Fruit fly (Drosophila melanogaster) whole organism, embryonic: ENCODE data around the gene CG9107.
A peak's percentile ranks its signal among the peaks of the same experiment; 100 is the strongest.

Experiments used
- CG10267 ChIP-seq: fragments of 200-800 bp; sonication (Bioruptor generic); optimal IDR thresholded peaks from 2 replicates; lab custom pipeline; 2018; ENCODE audit warnings: missing biosample characterization, mild to moderate bottlenecking, missing genetic modification characterization, moderate library complexity
- CG10543 ChIP-seq: fragments of 200-800 bp; sonication (Bioruptor generic); optimal IDR thresholded peaks from 3 replicates; lab custom pipeline; 2017; ENCODE audit warnings: missing biosample characterization, mild to moderate bottlenecking, missing genetic modification characterization, moderate library complexity
- CG12155 ChIP-seq: fragments of 200-800 bp; sonication (Bioruptor generic); optimal IDR thresholded peaks from 3 replicates; lab custom pipeline; 2016; ENCODE audit warnings: missing biosample characterization, missing genetic modification characterization
- CG12391 ChIP-seq: fragments of 200-800 bp; sonication (Bioruptor generic); optimal IDR thresholded peaks from 3 replicates; lab custom pipeline; 2018; ENCODE audit warnings: missing biosample characterization, mild to moderate bottlenecking, missing genetic modification characterization, moderate library complexity
- CG13624 ChIP-seq: fragments of 200-800 bp; sonication (Bioruptor generic); optimal IDR thresholded peaks from 2 replicates; lab custom pipeline; 2016; ENCODE audit warnings: missing biosample characterization, missing genetic modification characterization
- CG17186 ChIP-seq: fragments of 200-800 bp; sonication (Bioruptor generic); optimal IDR thresholded peaks from 3 replicates; lab custom pipeline; 2017; ENCODE audit warnings: missing biosample characterization, missing genetic modification reagents, missing genetic modification characterization
- CG18619 ChIP-seq: fragments of 200-800 bp; sonication (Bioruptor generic); optimal IDR thresholded peaks from 3 replicates; lab custom pipeline; 2017; ENCODE audit warnings: missing biosample characterization, mild to moderate bottlenecking, missing genetic modification characterization
- CG30020 ChIP-seq: fragments of 200-800 bp; optimal IDR thresholded peaks from 2 replicates; lab custom pipeline; 2019; ENCODE audit warnings: missing biosample characterization, mild to moderate bottlenecking, missing genetic modification characterization, moderate library complexity
- CG32532 ChIP-seq: fragments of 200-800 bp; sonication (Bioruptor generic); IDR thresholded peaks from 2 replicates; pipeline ENCODE4 v1.3.6; 2022; ENCODE audit warnings: missing biosample characterization, missing genetic modification characterization
- CG32767 ChIP-seq: fragments of 200-800 bp; sonication (Bioruptor generic); IDR thresholded peaks from 2 replicates; pipeline ENCODE4 v1.3.6; 2022; ENCODE audit warnings: missing biosample characterization, missing genetic modification characterization
- CG33213 ChIP-seq: fragments of 200-800 bp; sonication (Bioruptor generic); optimal IDR thresholded peaks from 3 replicates; lab custom pipeline; 2016; ENCODE audit warnings: missing biosample characterization, missing genetic modification characterization
- CG3847 ChIP-seq: fragments of 200-800 bp; sonication (Bioruptor generic); IDR thresholded peaks from 2 replicates; pipeline ENCODE4 v1.3.6; 2022; ENCODE audit warnings: missing biosample characterization, missing genetic modification characterization
- CG4707 ChIP-seq: fragments of 200-800 bp; sonication (Bioruptor generic); optimal IDR thresholded peaks from 2 replicates; lab custom pipeline; 2018; ENCODE audit warnings: missing biosample characterization, mild to moderate bottlenecking, missing genetic modification characterization, moderate library complexity
- CG6689 ChIP-seq: fragments of 200-800 bp; sonication (Bioruptor generic); IDR thresholded peaks from 2 replicates; pipeline ENCODE4 v1.3.6; 2022; ENCODE audit warnings: missing biosample characterization, missing genetic modification characterization
- CG6813 ChIP-seq: fragments of 200-800 bp; sonication (Bioruptor generic); optimal IDR thresholded peaks from 2 replicates; lab custom pipeline; 2017; ENCODE audit warnings: missing biosample characterization, missing genetic modification characterization, mild to moderate bottlenecking, moderate library complexity, missing genetic modification reagents
- CG6854 ChIP-seq: fragments of 200-800 bp; sonication (Bioruptor generic); optimal IDR thresholded peaks from 3 replicates; lab custom pipeline; 2017; ENCODE audit warnings: missing biosample characterization, mild to moderate bottlenecking, missing genetic modification characterization
- CG7987 ChIP-seq: fragments of 200-800 bp; sonication (Bioruptor generic); optimal IDR thresholded peaks from 2 replicates; lab custom pipeline; 2018; ENCODE audit warnings: missing biosample characterization, mild to moderate bottlenecking, missing genetic modification characterization, moderate library complexity
- CG8089 ChIP-seq: fragments of 200-800 bp; sonication (Bioruptor generic); optimal IDR thresholded peaks from 3 replicates; lab custom pipeline; 2016; ENCODE audit warnings: missing biosample characterization, missing genetic modification characterization
- CG8359 ChIP-seq: fragments of 200-800 bp; sonication (Bioruptor generic); optimal IDR thresholded peaks from 2 replicates; lab custom pipeline; 2017; ENCODE audit warnings: missing biosample characterization, mild to moderate bottlenecking, missing genetic modification characterization, borderline replicate concordance
- CG8388 ChIP-seq: fragments of 200-800 bp; sonication (Bioruptor generic); optimal IDR thresholded peaks from 2 replicates; lab custom pipeline; 2019; ENCODE audit warnings: missing biosample characterization, mild to moderate bottlenecking, missing genetic modification characterization, moderate library complexity
- CG8924 ChIP-seq: fragments of 200-800 bp; optimal IDR thresholded peaks from 3 replicates; lab custom pipeline; 2019; ENCODE audit warnings: missing biosample characterization, mild to moderate bottlenecking, missing genetic modification characterization, moderate library complexity
- CG9609 ChIP-seq: fragments of 200-800 bp; sonication (Bioruptor generic); optimal IDR thresholded peaks from 3 replicates; lab custom pipeline; 2016; ENCODE audit warnings: missing biosample characterization, missing genetic modification characterization
- CG9876 ChIP-seq: fragments of 200-800 bp; sonication (Bioruptor generic); optimal IDR thresholded peaks from 2 replicates; lab custom pipeline; 2016; ENCODE audit warnings: missing biosample characterization, missing genetic modification characterization
- Dip3 ChIP-seq: fragments of 200-800 bp; sonication (Bioruptor generic); optimal IDR thresholded peaks from 3 replicates; lab custom pipeline; 2016; ENCODE audit warnings: missing biosample characterization, missing genetic modification characterization
- Meics ChIP-seq: fragments of 200-800 bp; sonication (Bioruptor generic); optimal IDR thresholded peaks from 2 replicates; lab custom pipeline; 2017; ENCODE audit warnings: missing biosample characterization, mild to moderate bottlenecking, missing genetic modification characterization
- NfI ChIP-seq: fragments of 200-800 bp; sonication (Bioruptor generic); optimal IDR thresholded peaks from 3 replicates; lab custom pipeline; 2018; ENCODE audit warnings: missing biosample characterization, mild to moderate bottlenecking, missing genetic modification characterization, moderate library complexity
- PHDP ChIP-seq: fragments of 200-800 bp; sonication (Bioruptor generic); optimal IDR thresholded peaks from 3 replicates; lab custom pipeline; 2018; ENCODE audit warnings: missing biosample characterization, mild to moderate bottlenecking, missing genetic modification characterization, moderate library complexity
- Side ChIP-seq: fragments of 200-800 bp; sonication (Bioruptor generic); optimal IDR thresholded peaks from 2 replicates; lab custom pipeline; 2016; ENCODE audit warnings: missing biosample characterization, missing genetic modification characterization
- Sin3A ChIP-seq: fragments of >200 bp; optimal IDR thresholded peaks from 2 replicates; lab custom pipeline; 2018
- Taf1 ChIP-seq: fragments of 200-800 bp; sonication (Bioruptor generic); IDR thresholded peaks from 2 replicates; pipeline ENCODE4 v1.3.6; 2022; ENCODE audit warnings: missing biosample characterization, missing genetic modification characterization
- Vsx1 ChIP-seq: fragments of 200-800 bp; sonication (Bioruptor generic); optimal IDR thresholded peaks from 2 replicates; lab custom pipeline; 2017; ENCODE audit warnings: missing biosample characterization, mild to moderate bottlenecking, missing genetic modification characterization, missing genetic modification reagents
- al ChIP-seq: fragments of 200-800 bp; sonication (Bioruptor generic); IDR thresholded peaks from 2 replicates; pipeline ENCODE4 v1.3.6; 2022; ENCODE audit warnings: missing biosample characterization, missing genetic modification characterization
- corto ChIP-seq: fragments of 200-800 bp; sonication (Bioruptor generic); optimal IDR thresholded peaks from 2 replicates; lab custom pipeline; 2016; ENCODE audit warnings: missing biosample characterization, mild to moderate bottlenecking, missing genetic modification characterization, moderate library complexity
- crp ChIP-seq, 2 experiments: fragments of 200-800 bp; sonication (Bioruptor generic); optimal IDR thresholded peaks; 2 replicates in 1 of 2; 3 replicates in 1 of 2; lab custom pipeline; 2017; ENCODE audit warnings: missing biosample characterization in 2 of 2, missing genetic modification characterization in 2 of 2, mild to moderate bottlenecking in 1 of 2, moderate library complexity in 1 of 2
- da ChIP-seq: fragments of 200-800 bp; sonication (Bioruptor generic); optimal IDR thresholded peaks from 2 replicates; lab custom pipeline; 2016; ENCODE audit warnings: missing biosample characterization, missing genetic modification characterization
- dysf ChIP-seq: fragments of 200-800 bp; sonication (Bioruptor generic); IDR thresholded peaks from 3 replicates; pipeline ENCODE4 v1.3.6; 2022; ENCODE audit warnings: missing biosample characterization, missing genetic modification characterization
- esg ChIP-seq: fragments of 200-800 bp; sonication (Bioruptor generic); conservative IDR thresholded peaks from 2 replicates; pipeline ENCODE4 v1.3.6; 2022; ENCODE audit warnings: missing biosample characterization, missing genetic modification characterization
- exex ChIP-seq: fragments of 200-800 bp; sonication (Bioruptor generic); optimal IDR thresholded peaks from 4 replicates; lab custom pipeline; 2018; ENCODE audit warnings: missing biosample characterization, mild to moderate bottlenecking, missing genetic modification characterization, moderate library complexity
- gce ChIP-seq: fragments of 200-800 bp; sonication (Bioruptor generic); IDR thresholded peaks from 3 replicates; pipeline ENCODE4 v1.3.6; 2022; ENCODE audit warnings: missing biosample characterization, missing genetic modification characterization
- grau ChIP-seq: fragments of 200-800 bp; optimal IDR thresholded peaks from 3 replicates; lab custom pipeline; 2019; ENCODE audit warnings: missing biosample characterization, mild to moderate bottlenecking, missing genetic modification characterization, moderate library complexity
- ken ChIP-seq: fragments of 200-800 bp; sonication (Bioruptor generic); IDR thresholded peaks from 3 replicates; pipeline ENCODE4 v1.3.6; 2022; ENCODE audit warnings: missing biosample characterization, missing genetic modification characterization
- mld ChIP-seq: fragments of 200-800 bp; sonication (Bioruptor generic); IDR thresholded peaks from 3 replicates; pipeline ENCODE4 v1.3.6; 2022; ENCODE audit warnings: missing biosample characterization, missing genetic modification characterization; ENCODE audit not compliant: partially characterized antibody
- onecut ChIP-seq: fragments of 200-800 bp; sonication (Bioruptor generic); IDR thresholded peaks from 2 replicates; pipeline ENCODE4 v1.3.6; 2022; ENCODE audit warnings: missing biosample characterization, missing genetic modification characterization
- pros ChIP-seq: fragments of 200-800 bp; sonication (Bioruptor generic); optimal IDR thresholded peaks from 3 replicates; lab custom pipeline; 2019; ENCODE audit warnings: missing biosample characterization, mild to moderate bottlenecking, missing genetic modification characterization, moderate library complexity
- pzg ChIP-seq: fragments of 200-800 bp; sonication (Bioruptor generic); optimal IDR thresholded peaks from 3 replicates; lab custom pipeline; 2018; ENCODE audit warnings: missing biosample characterization, mild to moderate bottlenecking, missing genetic modification characterization, moderate library complexity
- shn ChIP-seq: fragments of 200-800 bp; sonication (Bioruptor generic); optimal IDR thresholded peaks from 3 replicates; lab custom pipeline; 2016; ENCODE audit warnings: missing biosample characterization, missing genetic modification characterization
- stc ChIP-seq: fragments of 200-800 bp; sonication (Bioruptor generic); IDR thresholded peaks from 2 replicates; pipeline ENCODE4 v1.3.6; 2022; ENCODE audit warnings: missing biosample characterization, missing genetic modification characterization
- tin ChIP-seq: fragments of 200-800 bp; sonication (Bioruptor generic); optimal IDR thresholded peaks from 3 replicates; lab custom pipeline; 2016; ENCODE audit warnings: missing biosample characterization, missing genetic modification characterization
- vvl ChIP-seq: fragments of 200-800 bp; sonication (Bioruptor generic); IDR thresholded peaks from 2 replicates; pipeline ENCODE4 v1.3.6; 2022; ENCODE audit warnings: missing biosample characterization, missing genetic modification characterization

CG9107 gene

DNA sequence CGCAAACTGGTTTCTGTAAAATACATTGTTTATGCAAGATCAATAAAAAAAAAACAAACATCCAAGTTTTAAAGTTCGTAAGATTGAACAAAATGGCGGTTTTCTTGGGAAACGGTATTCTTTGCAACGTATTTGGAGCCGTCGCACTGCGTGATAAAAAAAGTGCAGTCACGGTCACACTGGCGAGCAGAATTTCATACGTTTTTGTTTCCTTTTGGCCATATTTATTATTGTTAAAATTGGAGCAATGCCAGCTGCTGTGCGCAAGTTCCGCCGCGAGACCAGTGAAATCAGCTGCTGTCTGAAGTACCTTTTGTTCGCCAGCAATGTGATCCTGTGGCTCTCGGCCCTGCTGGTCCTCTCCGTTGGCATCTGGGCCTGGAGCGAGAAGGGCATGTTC lies 24.3 kb downstream of the CG9107 start, which contains the start of gene Tsp26A (continued):
- TF ChIP-seq esg (no peak), CG12391 (no peak), pzg (GFP tag; lab: Kevin White, UChicago) (peak; percentile 42), pros (GFP tag; lab: Kevin White, UChicago) (no peak)

DNA sequence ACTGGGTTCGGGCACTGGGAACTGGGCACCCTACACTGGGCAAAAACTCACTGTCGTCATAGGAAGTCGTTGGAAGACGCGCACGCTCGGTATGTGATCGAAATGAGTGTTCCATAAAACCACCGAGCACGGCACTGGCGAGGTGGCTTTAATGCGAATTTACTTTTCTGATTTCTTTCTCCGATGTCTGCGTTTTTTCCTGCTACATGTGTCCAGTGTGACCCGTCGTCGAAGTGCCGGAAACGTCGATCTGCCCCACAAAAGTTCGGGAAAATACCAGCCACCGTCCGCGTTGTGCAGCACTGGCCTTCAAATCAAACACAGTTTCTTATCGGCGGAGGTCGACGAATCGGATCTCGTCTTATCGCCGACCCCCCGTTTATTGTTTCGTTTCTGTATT lies 25.1 kb downstream of the CG9107 start, which contains the start of gene Kdm5:
Kdm5 (minus strand) TSS at position 255 of the 400 bp plus-strand sequence.
- TF ChIP-seq vvl (GFP tag; lab: Robert Waterston, UW) (peak; percentile 61), Vsx1 (peak; percentile 48), Dip3 (peak; percentile 44), PHDP (tag; lab: Kevin White, UChicago) (peak; percentile 8), CG9609 (peak; percentile 54), gce (GFP tag; lab: Robert Waterston, UW) (0 out of 3 replicates have a peak, but pooled peaks have one; percentile 5), shn (GFP tag; lab: Kevin White, UChicago) (peak; percentile 45), CG8388 (GFP tag; lab: Kevin White, UChicago) (no peak), CG33213 (GFP tag; lab: Kevin White, UChicago) (peak; percentile 64), onecut (GFP tag; lab: Robert Waterston, UW) (0 out of 2 replicates have a peak, but pooled peaks have one; percentile 13), CG30020 (tag; lab: Kevin White, UChicago) (peak; percentile 1), CG8924 (peak; percentile 7), tin (GFP tag; lab: Kevin White, UChicago) (peak; percentile 30), al (GFP tag; lab: Robert Waterston, UW) (no peak), CG18619 (GFP tag; lab: Kevin White, UChicago) (peak; percentile 8), CG32767 (GFP tag; lab: Robert Waterston, UW) (no peak), CG8089 (peak; percentile 2), Meics (GFP tag; lab: Kevin White, UChicago) (peak; percentile 39), mld (GFP tag; lab: Robert Waterston, UW) (no peak), CG9876 (peak; percentile 16), CG8359 (GFP tag; lab: Kevin White, UChicago) (peak; percentile 16), CG6854 (GFP tag; lab: Kevin White, UChicago) (no peak), CG7987 (GFP tag; lab: Kevin White, UChicago) (peak; percentile 47), exex (tag; lab: Kevin White, UChicago) (peak; percentile 37), CG6813 (GFP tag; lab: Kevin White, UChicago) (peak; percentile 39), CG10543 (peak; percentile 78), dysf (GFP tag; lab: Robert Waterston, UW) (no peak; the same call in 2 of the 3 replicates), NfI (GFP tag; lab: Kevin White, UChicago) (no peak), CG17186 (GFP tag; lab: Kevin White, UChicago) (peak; percentile 38), stc (GFP tag; lab: Robert Waterston, UW) (no peak), CG12155 (GFP tag; lab: Kevin White, UChicago) (peak; percentile 39), grau (tag; lab: Kevin White, UChicago) (no peak), CG13624 (GFP tag; lab: Kevin White, UChicago) (peak; percentile 54), Taf1 (no peak), CG10267 (tag; lab: Kevin White, UChicago) (peak; percentile 94), CG4707 (GFP tag; lab: Kevin White, UChicago) (no peak), CG3847 (GFP tag; lab: Robert Waterston, UW) (peak; percentile 55), crp (GFP tag; optimal IDR thresholded peaks at IDR 0.05; lab: Kevin White, UChicago) (peak in 1 of 2 experiments; percentile 12), Side (GFP tag; lab: Kevin White, UChicago) (peak; percentile 47), Sin3A (lab: Kevin White, UChicago) (peak; percentile 49), CG6689 (0 out of 2 replicates have a peak, but pooled peaks have one; percentile 14), CG32532 (GFP tag; lab: Robert Waterston, UW) (peak; percentile 58), ken (GFP tag; lab: Robert Waterston, UW) (peak; percentile 62; the same call in 1 of the 3 replicates), da (GFP tag; lab: Kevin White, UChicago) (no peak), corto (GFP tag; lab: Kevin White, UChicago) (no peak)
